Fruit fly (Drosophila melanogaster) whole organism, pupa: ENCODE measurements around the gene CG2224.

Experiments
- CG12605 ChIP-seq: fragments of 200-800 bp; sonication (Bioruptor generic); IDR thresholded peaks from 2 replicates; pipeline ENCODE4 v1.3.6; 2022; ENCODE audit warnings: missing biosample characterization, missing genetic modification characterization
- CG13204 ChIP-seq: fragments of 200-800 bp; sonication (Bioruptor generic); optimal IDR thresholded peaks from 2 replicates; lab custom pipeline; 2018; ENCODE audit warnings: missing biosample characterization, mild to moderate bottlenecking, missing genetic modification characterization, moderate library complexity
- CG32121 ChIP-seq: fragments of 200-800 bp; sonication (Bioruptor generic); IDR thresholded peaks from 2 replicates; pipeline ENCODE4 v1.3.6; 2022; ENCODE audit warnings: missing biosample characterization, missing genetic modification characterization
- CG34367 ChIP-seq: fragments of 200-800 bp; sonication (Bioruptor generic); optimal IDR thresholded peaks from 2 replicates; lab custom pipeline; 2018; ENCODE audit warnings: missing biosample characterization, mild to moderate bottlenecking, missing genetic modification characterization
- CG4496 ChIP-seq: fragments of 200-800 bp; sonication (Bioruptor generic); IDR thresholded peaks from 3 replicates; pipeline ENCODE4 v1.3.6; 2022; ENCODE audit warnings: missing biosample characterization, missing genetic modification characterization
- Pif1A ChIP-seq: fragments of 200-800 bp; sonication (Bioruptor generic); optimal IDR thresholded peaks from 3 replicates; lab custom pipeline; 2016; ENCODE audit warnings: missing biosample characterization, missing genetic modification characterization
- fd96Ca ChIP-seq: fragments of 200-800 bp; sonication (Bioruptor generic); IDR thresholded peaks from 3 replicates; pipeline ENCODE4 v1.3.6; 2022; ENCODE audit warnings: missing biosample characterization, missing genetic modification characterization
- rn ChIP-seq: fragments of 200-800 bp; sonication (Bioruptor generic); IDR thresholded peaks from 2 replicates; pipeline ENCODE4 v1.3.6; 2022; ENCODE audit warnings: missing biosample characterization, missing genetic modification characterization

dm6 chr3R:30426626-30427025 is 32.5 kb downstream of the CG2224 start:
- TF ChIP-seq CG34367 (tag; lab: Kevin White, UChicago) = no peak
- TF ChIP-seq CG32121 (GFP tag; lab: Robert Waterston, UW) = no peak
- TF ChIP-seq CG13204 (GFP tag; lab: Kevin White, UChicago) = no peak
- no peak for TF ChIP-seq fd96Ca
- no peak for TF ChIP-seq rn (GFP tag; lab: Robert Waterston, UW)
- TF ChIP-seq Pif1A (GFP tag; lab: Kevin White, UChicago) = no peak
- no peak for TF ChIP-seq CG4496 (GFP tag; lab: Robert Waterston, UW)
- no peak for TF ChIP-seq CG12605 (GFP tag; lab: Robert Waterston, UW)
